Worm (Caenorhabditis elegans): ENCODE data around the gene abu-1.

abu-1 gene

ce11 chrV:10360186-10360585 lies 21.4 kb downstream of the abu-1 start:
- TF ChIP-seq nhr-237 (tag; optimal IDR thresholded peaks at IDR 0.05) = no peak
- TF ChIP-seq nhr-129 (tag; optimal IDR thresholded peaks at IDR 0.05) = no peak
- TF ChIP-seq skn-1 (tag; optimal IDR thresholded peaks at IDR 0.05) = no peak
- TF ChIP-seq elt-1 (tag; optimal IDR thresholded peaks at IDR 0.05) = no peak
- TF ChIP-seq lin-11 (tag; optimal IDR thresholded peaks at IDR 0.05) = no peak
- TF ChIP-seq lsy-2 (tag; optimal IDR thresholded peaks at IDR 0.05) = no peak
- no peak for TF ChIP-seq gmeb-1 (tag; optimal IDR thresholded peaks at IDR 0.05)
- no peak for TF ChIP-seq aly-2 (tag; optimal IDR thresholded peaks at IDR 0.05)
- TF ChIP-seq blmp-1 (tag; optimal IDR thresholded peaks at IDR 0.05; ENCODE audit: insufficient read depth) = no peak
- no peak for TF ChIP-seq nhr-11 (tag; optimal IDR thresholded peaks at IDR 0.05)
- TF ChIP-seq mab-5 (tag; optimal IDR thresholded peaks at IDR 0.05) = no peak
- no peak for TF ChIP-seq nhr-6 (tag; optimal IDR thresholded peaks at IDR 0.05)

- TF ChIP-seq unc-62 (GFP tag; optimal IDR thresholded peaks at IDR 0.05) = no peak
- TF ChIP-seq mab-5 (tag; optimal IDR thresholded peaks at IDR 0.05) = no peak
- TF ChIP-seq nhr-6 (tag; optimal IDR thresholded peaks at IDR 0.05) = no peak
- no peak for TF ChIP-seq lin-39 (tag; optimal IDR thresholded peaks at IDR 0.05)
- no peak for TF ChIP-seq peb-1 (tag; optimal IDR thresholded peaks at IDR 0.05)
- TF ChIP-seq lin-13 (GFP tag; optimal IDR thresholded peaks at IDR 0.05) = no peak
- no peak for TF ChIP-seq aly-2 (tag; optimal IDR thresholded peaks at IDR 0.05)
- no peak for TF ChIP-seq fos-1 (tag; optimal IDR thresholded peaks at IDR 0.05)
- no peak for TF ChIP-seq zag-1 (tag; optimal IDR thresholded peaks at IDR 0.05)
- no peak for TF ChIP-seq ztf-1 (GFP tag; conservative IDR thresholded peaks at IDR 0.05)
- TF ChIP-seq R02D3.7 (tag; optimal IDR thresholded peaks at IDR 0.05) = no peak
Measured at ce11 chrV:10358238-10358637, 23.4 kb downstream of the abu-1 start, which contains the start of gene ttll-15. ttll-15 (plus strand) TSS chrV:10358538.

- TF ChIP-seq lsy-2 (tag; optimal IDR thresholded peaks at IDR 0.05) (no peak), unc-39 (tag; optimal IDR thresholded peaks at IDR 0.05) (no peak), sma-9 (GFP tag; optimal IDR thresholded peaks at IDR 0.05) (peak; percentile 17), sma-9 (tag; optimal IDR thresholded peaks at IDR 0.05) (no peak), mdl-1 (tag; optimal IDR thresholded peaks at IDR 0.05) (no peak), fos-1 (tag; optimal IDR thresholded peaks at IDR 0.05) (peak; percentile 6), skn-1 (tag; optimal IDR thresholded peaks at IDR 0.05) (no peak), ztf-4 (tag; optimal IDR thresholded peaks at IDR 0.05) (no peak), ztf-11 (tag; optimal IDR thresholded peaks at IDR 0.05) (no peak), nhr-23 (tag; optimal IDR thresholded peaks at IDR 0.05) (no peak), lin-39 (tag; optimal IDR thresholded peaks at IDR 0.05) (no peak), dmd-4 (tag; optimal IDR thresholded peaks at IDR 0.05) (no peak)
Measured at ce11 chrV:10357467-10357953, 24.1 kb downstream of the abu-1 start, which contains the start of gene ceeh-2. ceeh-2 (minus strand) TSS chrV:10357903.

ce11 chrV:10355773-10356335 lies 25.8 kb downstream of the abu-1 start, which contains the start of gene sluh-7:
sluh-7 (minus strand) TSS chrV:10355823.
- TF ChIP-seq ZK546.5 (tag; optimal IDR thresholded peaks at IDR 0.05) (no peak), ceh-82 (tag; optimal IDR thresholded peaks at IDR 0.05) (no peak), fos-1 (tag; optimal IDR thresholded peaks at IDR 0.05) (peak; percentile 16), mbf-1 (tag; optimal IDR thresholded peaks at IDR 0.05) (no peak), elt-3 (tag; optimal IDR thresholded peaks at IDR 0.05) (no peak), unc-62 (GFP tag; optimal IDR thresholded peaks at IDR 0.05) (no peak), skn-1 (tag; optimal IDR thresholded peaks at IDR 0.05) (no peak), snpc-4 (tag; optimal IDR thresholded peaks at IDR 0.05) (peak; percentile 69), egl-27 (tag; optimal IDR thresholded peaks at IDR 0.05) (peak; percentile 18), C34F6.9 (tag; optimal IDR thresholded peaks at IDR 0.05) (peak; percentile 87), lin-13 (GFP tag; optimal IDR thresholded peaks at IDR 0.05) (peak; percentile 80), ztf-11 (tag; optimal IDR thresholded peaks at IDR 0.05) (no peak), nhr-77 (tag; optimal IDR thresholded peaks at IDR 0.05) (no peak), lsy-2 (tag; optimal IDR thresholded peaks at IDR 0.05) (peak; percentile 67 to 90), lin-39 (tag; optimal IDR thresholded peaks at IDR 0.05) (no peak), mdl-1 (tag; optimal IDR thresholded peaks at IDR 0.05) (no peak), nhr-25 (tag; optimal IDR thresholded peaks at IDR 0.05) (peak; percentile 84), ama-1 (optimal IDR thresholded peaks at IDR 0.05) (no peak), dmd-4 (tag; optimal IDR thresholded peaks at IDR 0.05) (no peak), mab-5 (tag; optimal IDR thresholded peaks at IDR 0.05) (peak; percentile 5), blmp-1 (tag; optimal IDR thresholded peaks at IDR 0.05; ENCODE audit: insufficient read depth) (no peak), zag-1 (tag; optimal IDR thresholded peaks at IDR 0.05) (no peak), sem-4 (tag; optimal IDR thresholded peaks at IDR 0.05) (peak; percentile 64), ztf-1 (GFP tag; conservative IDR thresholded peaks at IDR 0.05) (no peak), nhr-10 (tag; optimal IDR thresholded peaks at IDR 0.05) (no peak), gmeb-1 (tag; optimal IDR thresholded peaks at IDR 0.05) (peak; percentile 94), nhr-21 (tag; optimal IDR thresholded peaks at IDR 0.05) (peak; percentile 68), peb-1 (tag; optimal IDR thresholded peaks at IDR 0.05) (no peak), F13H6.1 (tag; optimal IDR thresholded peaks at IDR 0.05) (peak; percentile 82), nhr-23 (tag; optimal IDR thresholded peaks at IDR 0.05) (no peak), nhr-237 (tag; optimal IDR thresholded peaks at IDR 0.05) (no peak), sma-9 (GFP tag; optimal IDR thresholded peaks at IDR 0.05) (peak; percentile 92), sma-9 (tag; optimal IDR thresholded peaks at IDR 0.05) (no peak), nhr-6 (tag; optimal IDR thresholded peaks at IDR 0.05) (peak; percentile 65), elt-1 (tag; optimal IDR thresholded peaks at IDR 0.05) (no peak), ztf-4 (tag; optimal IDR thresholded peaks at IDR 0.05) (no peak), sma-3 (GFP tag; optimal IDR thresholded peaks at IDR 0.05) (peak; percentile 84), aly-2 (tag; optimal IDR thresholded peaks at IDR 0.05) (no peak), nhr-129 (tag; optimal IDR thresholded peaks at IDR 0.05) (peak; percentile 30)
